Worm (Caenorhabditis elegans) whole organism, L2 larva: ENCODE measurements around the gene dcap-2.

ENCODE experiments used
- F13H6.1 ChIP-seq: sonication (generic microtip); optimal IDR thresholded peaks from 2 replicates; lab custom pipeline; 2016; ENCODE audit warnings: missing genetic modification characterization, missing compliant biosample characterization
- R02D3.7 ChIP-seq: fragments of 150-350 bp; optimal IDR thresholded peaks from 2 replicates; lab custom pipeline; 2014; ENCODE audit warnings: missing biosample characterization, missing genetic modification characterization
- Y55F3AM.14 ChIP-seq: fragments of 200-800 bp; sonication (Bioruptor generic); optimal IDR thresholded peaks from 2 replicates; lab custom pipeline; 2018; ENCODE audit warnings: mild to moderate bottlenecking, missing genetic modification characterization, missing compliant biosample characterization
- ZK546.5 ChIP-seq: sonication (generic microtip); optimal IDR thresholded peaks from 2 replicates; lab custom pipeline; 2017; ENCODE audit warnings: missing biosample characterization, missing genetic modification characterization
- alr-1 ChIP-seq: fragments of 150-350 bp; optimal IDR thresholded peaks from 2 replicates; lab custom pipeline; 2014; ENCODE audit warnings: missing biosample characterization, missing genetic modification characterization
- aly-2 ChIP-seq: fragments of 150-350 bp; optimal IDR thresholded peaks from 2 replicates; lab custom pipeline; 2014; ENCODE audit warnings: missing biosample characterization, missing genetic modification characterization
- ama-1 ChIP-seq: fragments of 150-350 bp; optimal IDR thresholded peaks from 2 replicates; lab custom pipeline; 2018; ENCODE audit warnings: inconsistent platforms
- blmp-1 ChIP-seq: sonication (generic microtip); optimal IDR thresholded peaks from 2 replicates; lab custom pipeline; 2017; ENCODE audit warnings: missing genetic modification characterization, mild to moderate bottlenecking, missing compliant biosample characterization, antibody characterized with exemption, moderate library complexity; ENCODE audit not compliant: insufficient read depth
- ceh-82 ChIP-seq: fragments of 150-350 bp; optimal IDR thresholded peaks from 2 replicates; lab custom pipeline; 2014; ENCODE audit warnings: missing biosample characterization, missing genetic modification characterization
- crh-2 ChIP-seq: sonication (generic microtip); optimal IDR thresholded peaks from 2 replicates; lab custom pipeline; 2017; ENCODE audit warnings: missing biosample characterization, missing genetic modification characterization
- dmd-4 ChIP-seq: sonication (generic microtip); optimal IDR thresholded peaks from 2 replicates; lab custom pipeline; 2017; ENCODE audit warnings: missing biosample characterization, missing genetic modification characterization
- elt-3 ChIP-seq: sonication (generic microtip); optimal IDR thresholded peaks from 2 replicates; lab custom pipeline; 2017; ENCODE audit warnings: missing biosample characterization, missing genetic modification characterization
- fos-1 ChIP-seq: fragments of 150-350 bp; optimal IDR thresholded peaks from 2 replicates; lab custom pipeline; 2014; ENCODE audit warnings: missing biosample characterization, missing genetic modification characterization
- gmeb-1 ChIP-seq: fragments of 150-350 bp; optimal IDR thresholded peaks from 2 replicates; lab custom pipeline; 2014; ENCODE audit warnings: missing biosample characterization, missing genetic modification characterization
- lin-11 ChIP-seq: fragments of 150-350 bp; sonication (generic microtip); optimal IDR thresholded peaks from 2 replicates; lab custom pipeline; 2014; ENCODE audit warnings: missing biosample characterization, missing genetic modification characterization, inconsistent platforms, mixed read lengths
- lsy-2 ChIP-seq, 2 experiments: fragments of 150-350 bp in 1 of 2; sonication (generic microtip) in 1 of 2; optimal IDR thresholded peaks; 2 replicates each; lab custom pipeline; 2014 to 2017; ENCODE audit warnings: missing biosample characterization in 2 of 2, missing genetic modification characterization in 2 of 2
- mbf-1 ChIP-seq: sonication (generic microtip); optimal IDR thresholded peaks from 2 replicates; lab custom pipeline; 2017; ENCODE audit warnings: missing biosample characterization, missing genetic modification characterization
- mdl-1 ChIP-seq, 2 experiments: fragments of 150-350 bp in 1 of 2; sonication (generic microtip) in 1 of 2; optimal IDR thresholded peaks; 2 replicates each; lab custom pipeline; 2017; ENCODE audit warnings: missing biosample characterization in 2 of 2, missing genetic modification characterization in 2 of 2
- nhr-11 ChIP-seq: fragments of 150-350 bp; optimal IDR thresholded peaks from 2 replicates; lab custom pipeline; 2014; ENCODE audit warnings: missing biosample characterization, missing genetic modification characterization
- nhr-12 ChIP-seq: fragments of 150-350 bp; optimal IDR thresholded peaks from 2 replicates; lab custom pipeline; 2014; ENCODE audit warnings: missing biosample characterization, missing genetic modification characterization
- nhr-129 ChIP-seq: fragments of 150-350 bp; optimal IDR thresholded peaks from 2 replicates; lab custom pipeline; 2014; ENCODE audit warnings: missing biosample characterization, missing genetic modification characterization
- nhr-21 ChIP-seq: fragments of 150-350 bp; optimal IDR thresholded peaks from 2 replicates; lab custom pipeline; 2014; ENCODE audit warnings: missing biosample characterization, missing genetic modification characterization
- nhr-25 ChIP-seq: fragments of 150-350 bp; sonication (generic microtip); optimal IDR thresholded peaks from 3 replicates; lab custom pipeline; 2014; ENCODE audit warnings: missing biosample characterization, missing genetic modification characterization
- nhr-77 ChIP-seq: fragments of 150-350 bp; optimal IDR thresholded peaks from 2 replicates; lab custom pipeline; 2014; ENCODE audit warnings: missing biosample characterization, missing genetic modification characterization
- sem-4 ChIP-seq: fragments of 150-350 bp; optimal IDR thresholded peaks from 2 replicates; lab custom pipeline; 2014; ENCODE audit warnings: missing biosample characterization, missing genetic modification reagents, missing genetic modification characterization
- sma-3 ChIP-seq: sonication (generic microtip); optimal IDR thresholded peaks from 2 replicates; lab custom pipeline; 2016; ENCODE audit warnings: missing genetic modification reagents, missing genetic modification characterization, missing compliant biosample characterization
- sma-9 ChIP-seq, 2 experiments: fragments of 150-350 bp in 1 of 2; sonication (generic microtip) in 1 of 2; optimal IDR thresholded peaks; 2 replicates each; lab custom pipeline; 2014 to 2016; ENCODE audit warnings: missing genetic modification characterization in 2 of 2, mild to moderate bottlenecking in 1 of 2, missing biosample characterization in 1 of 2, missing compliant biosample characterization in 1 of 2, missing genetic modification reagents in 1 of 2, moderate library complexity in 1 of 2
- snpc-4 ChIP-seq: fragments of 150-350 bp; optimal IDR thresholded peaks from 2 replicates; lab custom pipeline; 2014; ENCODE audit warnings: missing biosample characterization, missing genetic modification characterization
- unc-39 ChIP-seq: fragments of 150-350 bp; optimal IDR thresholded peaks from 2 replicates; lab custom pipeline; 2014; ENCODE audit warnings: missing biosample characterization, missing genetic modification characterization
- zag-1 ChIP-seq: fragments of 150-350 bp; optimal IDR thresholded peaks from 2 replicates; lab custom pipeline; 2014; ENCODE audit warnings: missing biosample characterization, missing genetic modification characterization
- ztf-1 ChIP-seq: fragments of 200-800 bp; sonication (Bioruptor generic); conservative IDR thresholded peaks from 2 replicates; pipeline ENCODE4 v1.3.6; 2022; ENCODE audit warnings: missing genetic modification characterization, missing compliant biosample characterization
- ztf-11 ChIP-seq: sonication (generic microtip); optimal IDR thresholded peaks from 2 replicates; lab custom pipeline; 2017; ENCODE audit warnings: missing biosample characterization, missing genetic modification characterization

dcap-2 gene

DNA sequence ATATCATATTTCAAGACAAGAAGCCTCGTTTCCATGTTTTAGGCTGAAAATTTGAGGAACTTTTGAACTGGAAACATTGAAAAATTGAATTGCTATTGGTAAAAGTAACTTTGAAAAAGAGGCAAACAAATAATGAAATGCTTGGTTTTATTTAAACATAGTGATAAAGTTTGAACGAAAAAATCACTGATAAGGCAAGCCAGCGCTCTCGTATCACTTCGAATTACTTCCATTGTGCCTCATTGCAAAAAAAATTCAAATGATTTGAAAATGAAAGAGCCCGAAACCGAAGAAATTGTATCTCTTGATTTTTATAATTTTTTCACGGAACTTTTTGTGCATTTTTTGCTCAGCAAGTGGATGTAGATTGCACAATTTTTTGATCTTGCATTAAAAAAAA lies 26.5 kb upstream of the dcap-2 start, which contains the start of gene F52G2.3:
TSS of gene F52G2.3 (minus strand) at position 43 of the 400 bp plus-strand sequence.
- TF ChIP-seq zag-1 (tag; lab: Kevin White, UChicago) = no peak
- TF ChIP-seq fos-1 = peak; percentile 65

DNA sequence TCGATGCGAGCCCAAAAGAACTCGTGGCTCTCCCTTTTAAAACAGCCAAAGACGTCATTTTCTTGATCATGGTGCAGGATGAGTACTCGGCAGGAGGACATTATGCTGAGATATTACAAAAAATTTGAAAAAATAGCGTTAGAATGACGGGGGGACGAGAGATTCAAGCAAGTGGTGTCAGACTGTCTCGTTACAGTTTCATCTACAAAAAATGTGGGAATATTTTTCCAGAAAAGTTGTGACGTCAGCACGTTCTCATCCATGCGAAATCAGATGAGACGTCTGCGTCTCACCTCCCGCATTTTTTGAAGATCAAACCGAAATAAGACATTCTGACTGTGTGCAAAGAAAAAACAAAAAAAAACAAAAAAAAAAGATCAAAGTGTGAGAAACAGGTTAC lies 18.5 kb upstream of the dcap-2 start, which contains the start of gene rsd-2:
TSS of gene rsd-2 (minus strand) at position 101 of the 400 bp plus-strand sequence.
- TF ChIP-seq sem-4 (tag; lab: Kevin White, UChicago) (no peak), nhr-21 (tag; lab: Kevin White, UChicago) (no peak), sma-9 (GFP tag; optimal IDR thresholded peaks at IDR 0.05; lab: Kevin White, UChicago) (no peak), sma-9 (tag; optimal IDR thresholded peaks at IDR 0.05; lab: Kevin White, UChicago) (no peak), sma-3 (GFP tag; lab: Kevin White, UChicago) (no peak), alr-1 (tag; lab: Kevin White, UChicago) (no peak), gmeb-1 (tag; lab: Kevin White, UChicago) (no peak), nhr-25 (tag; lab: Kevin White, UChicago) (no peak), nhr-77 (no peak), mdl-1 (tag; optimal IDR thresholded peaks at IDR 0.05; lab: Kevin White, UChicago) (no peak), Y55F3AM.14 (GFP tag; lab: Kevin White, UChicago) (no peak), R02D3.7 (tag; lab: Kevin White, UChicago) (no peak), aly-2 (tag; lab: Kevin White, UChicago) (no peak)
- TF ChIP-seq, all 48 proteins: peak for 0

DNA sequence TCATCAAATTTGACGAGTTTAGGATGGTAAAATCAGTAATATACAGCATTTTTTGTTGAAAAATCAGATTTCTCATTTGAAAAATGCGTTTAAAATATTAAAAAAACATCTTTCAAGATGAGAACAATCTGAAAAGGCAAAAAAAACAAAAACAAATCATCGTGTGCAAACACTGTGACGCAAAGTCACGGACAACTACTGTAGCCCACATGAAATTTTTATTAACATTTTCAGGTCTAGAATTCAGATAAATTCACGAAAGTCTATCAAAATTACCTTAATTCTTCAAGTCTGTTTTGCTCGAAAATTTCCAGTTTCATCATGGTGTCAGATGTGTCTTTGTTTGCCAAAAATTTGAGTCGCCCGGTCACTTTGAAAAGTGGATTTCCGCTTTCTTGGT lies 17.2 kb upstream of the dcap-2 start:
- no peak for TF ChIP-seq nhr-77
- no peak for TF ChIP-seq ceh-82 (tag; lab: Kevin White, UChicago)
- no peak for TF ChIP-seq unc-39 (tag; lab: Kevin White, UChicago)
- peak; percentile 5 to 84 for TF ChIP-seq lsy-2 (tag; optimal IDR thresholded peaks at IDR 0.05; lab: Kevin White, UChicago)
- TF ChIP-seq ztf-11 (tag; lab: Kevin White, UChicago) = no peak
- TF ChIP-seq sma-9 (GFP tag; optimal IDR thresholded peaks at IDR 0.05; lab: Kevin White, UChicago) = no peak
- TF ChIP-seq sma-9 (tag; optimal IDR thresholded peaks at IDR 0.05; lab: Kevin White, UChicago) = no peak
- no peak for TF ChIP-seq elt-3 (tag; lab: Kevin White, UChicago)
- no peak for TF ChIP-seq snpc-4 (tag; lab: Kevin White, UChicago)
- no peak for TF ChIP-seq blmp-1 (tag; lab: Kevin White, UChicago)

DNA sequence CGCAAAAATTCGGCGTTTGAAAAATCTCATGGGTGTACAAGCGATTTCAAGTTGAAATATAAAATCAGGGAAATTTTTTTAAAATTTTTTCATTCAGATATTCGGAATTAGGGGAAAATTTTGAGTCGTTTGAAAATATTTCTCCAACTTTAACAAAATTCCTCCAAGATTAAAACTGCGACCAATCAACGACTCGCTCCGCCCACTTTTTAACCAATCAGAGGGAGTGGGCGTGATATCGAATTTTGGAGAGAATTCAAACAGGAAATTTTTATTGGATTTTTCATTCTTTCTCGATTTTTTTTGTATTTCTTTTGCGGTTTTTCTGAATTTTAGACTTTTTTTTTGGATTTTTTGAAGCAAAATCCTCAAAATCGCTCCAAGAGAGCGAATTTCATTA lies 3.6 kb upstream of the dcap-2 start:
- TF ChIP-seq alr-1 (tag; lab: Kevin White, UChicago) = no peak
- TF ChIP-seq ztf-1 (GFP tag; lab: Robert Waterston, UW) = no peak
- no peak for TF ChIP-seq crh-2 (tag; lab: Kevin White, UChicago)
- TF ChIP-seq ceh-82 (tag; lab: Kevin White, UChicago) = no peak
- TF ChIP-seq nhr-11 (tag; lab: Kevin White, UChicago) = no peak

DNA sequence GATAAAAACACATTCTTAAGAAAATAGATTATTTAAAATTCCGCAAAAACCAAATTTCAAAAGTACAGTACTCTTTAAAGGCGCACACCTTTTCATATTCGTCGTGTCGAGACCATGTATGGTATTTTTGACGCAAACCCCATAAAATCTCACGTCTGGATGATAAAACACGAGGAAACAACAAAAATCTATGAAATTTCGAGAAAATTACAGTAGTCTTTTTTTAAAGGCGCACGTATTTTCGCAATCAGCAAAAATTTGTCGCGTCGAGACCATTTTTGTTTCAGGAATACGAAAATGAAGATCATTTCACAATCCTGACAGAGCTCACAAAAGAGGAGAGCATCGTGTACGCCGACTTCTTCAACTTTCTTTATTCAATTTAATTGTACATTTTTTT lies 8.7 kb downstream of the dcap-2 start:
- TF ChIP-seq sem-4 (tag; lab: Kevin White, UChicago) (no peak), lin-11 (tag; lab: Kevin White, UChicago) (no peak), nhr-129 (peak; percentile 14)

DNA sequence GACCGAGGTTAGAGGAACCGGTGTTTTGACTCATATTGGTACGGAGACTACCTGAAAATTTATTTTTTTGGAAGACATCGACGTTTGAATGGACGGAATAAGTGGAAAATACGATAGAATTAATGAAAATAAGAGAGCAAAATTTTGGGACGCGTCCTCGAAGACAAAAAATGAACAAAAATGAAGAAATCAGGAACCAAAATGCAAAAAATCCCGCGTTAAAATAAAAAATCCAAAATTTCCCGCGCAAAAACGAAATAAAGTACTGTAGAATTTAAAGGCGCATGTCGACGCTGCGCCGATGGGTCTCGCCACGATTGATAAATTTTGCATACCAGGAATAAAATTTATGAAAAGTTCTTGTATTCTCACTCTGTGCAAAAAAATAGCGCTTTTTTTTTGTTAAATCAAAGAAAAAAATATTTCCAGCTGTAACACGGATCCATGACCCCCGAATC lies 9.5 kb downstream of the dcap-2 start, which contains the start of gene puf-3:
TSS of gene puf-3 (minus strand) at position 51 of the 458 bp plus-strand sequence.
- no peak for TF ChIP-seq nhr-12 (tag; lab: Kevin White, UChicago)
- TF ChIP-seq snpc-4 (tag; lab: Kevin White, UChicago) = no peak
- no peak for TF ChIP-seq ceh-82 (tag; lab: Kevin White, UChicago)
- TF ChIP-seq R02D3.7 (tag; lab: Kevin White, UChicago) = no peak
- TF ChIP-seq F13H6.1 (tag; lab: Kevin White, UChicago) = no peak
- TF ChIP-seq nhr-11 (tag; lab: Kevin White, UChicago) = no peak
- TF ChIP-seq lin-11 (tag; lab: Kevin White, UChicago) = no peak
- no peak for TF ChIP-seq nhr-21 (tag; lab: Kevin White, UChicago)
- no peak for TF ChIP-seq mbf-1 (tag; lab: Kevin White, UChicago)
- TF ChIP-seq ZK546.5 = no peak
- TF ChIP-seq ama-1 = no peak
- TF ChIP-seq zag-1 (tag; lab: Kevin White, UChicago) = no peak
- TF ChIP-seq dmd-4 (tag; lab: Kevin White, UChicago) = no peak
- no peak for TF ChIP-seq elt-3 (tag; lab: Kevin White, UChicago)
